Worm (Caenorhabditis elegans): ENCODE measurements around the gene C48D1.5.

ce11 chrIV:13252211-13252610 lies 30.5 kb downstream of the C48D1.5 start, which contains the start of gene ttr-51:
- TF ChIP-seq ama-1 (optimal IDR thresholded peaks at IDR 0.05) (no peak), aly-1 (tag; optimal IDR thresholded peaks at IDR 0.05) (no peak), ceh-13 (GFP tag; optimal IDR thresholded peaks at IDR 0.05) (no peak), hmg-4 (GFP tag; optimal IDR thresholded peaks at IDR 0.05) (no peak)

Data from whole organism, early embryonic.